Worm (Caenorhabditis elegans) whole organism, L2 larva: ENCODE measurements around the gene W08G11.5.

Source experiments
- elt-3 ChIP-seq: sonication (generic microtip); optimal IDR thresholded peaks from 2 replicates; lab custom pipeline; 2017; ENCODE audit warnings: missing biosample characterization, missing genetic modification characterization
- nhr-25 ChIP-seq: fragments of 150-350 bp; sonication (generic microtip); optimal IDR thresholded peaks from 3 replicates; lab custom pipeline; 2014; ENCODE audit warnings: missing biosample characterization, missing genetic modification characterization

DNA sequence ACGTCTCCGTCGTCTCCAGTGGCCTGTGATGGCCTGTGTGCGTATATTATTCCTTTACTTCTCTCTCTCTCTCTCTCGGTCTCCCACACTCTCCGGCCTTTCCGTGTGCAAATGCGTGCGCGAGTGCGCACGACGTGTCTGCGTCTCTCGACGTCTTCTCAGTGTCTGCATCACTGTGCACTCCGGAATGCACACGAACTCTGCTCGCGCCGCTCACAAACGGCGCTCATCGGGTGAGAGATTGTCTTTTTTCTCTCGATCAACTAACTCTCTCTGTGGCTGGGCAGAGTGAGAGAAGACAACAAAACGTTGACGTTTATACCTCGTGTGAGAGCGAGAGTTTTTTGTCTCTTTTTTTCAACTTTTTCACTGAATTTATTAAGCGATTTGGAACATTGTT lies 9.6 kb upstream of the W08G11.5 start:
- TF ChIP-seq nhr-25 = peak; percentile 81
- no peak for TF ChIP-seq elt-3 (tag; lab: Kevin White, UChicago)
